Fruit fly (Drosophila melanogaster) whole organism, embryonic: ENCODE measurements around the gene CG5515.

Experiments
- Blimp-1 ChIP-seq: fragments of 200-800 bp; sonication (Bioruptor generic); optimal IDR thresholded peaks from 3 replicates; lab custom pipeline; 2018; ENCODE audit warnings: missing biosample characterization, missing genetic modification characterization, mild to moderate bottlenecking, moderate library complexity, missing genetic modification reagents
- BtbVII ChIP-seq: fragments of 200-800 bp; sonication (Bioruptor generic); optimal IDR thresholded peaks from 3 replicates; lab custom pipeline; 2017; ENCODE audit warnings: missing biosample characterization, mild to moderate bottlenecking, missing genetic modification characterization
- CG10654 ChIP-seq: fragments of 200-800 bp; sonication (Bioruptor generic); optimal IDR thresholded peaks from 2 replicates; lab custom pipeline; 2016; ENCODE audit warnings: missing biosample characterization, missing genetic modification characterization
- CG11093 ChIP-seq: fragments of 200-800 bp; sonication (Bioruptor generic); IDR thresholded peaks from 3 replicates; pipeline ENCODE4 v1.3.6; 2022; ENCODE audit warnings: missing biosample characterization, missing genetic modification characterization
- CG11723 ChIP-seq: fragments of 200-800 bp; sonication (Bioruptor generic); optimal IDR thresholded peaks from 2 replicates; lab custom pipeline; 2017; ENCODE audit warnings: missing biosample characterization, mild to moderate bottlenecking, missing genetic modification characterization
- CG12104 ChIP-seq: fragments of 200-800 bp; sonication (Bioruptor generic); optimal IDR thresholded peaks from 3 replicates; lab custom pipeline; 2016; ENCODE audit warnings: missing biosample characterization, missing genetic modification characterization
- CG13296 ChIP-seq: fragments of 200-800 bp; sonication (Bioruptor generic); optimal IDR thresholded peaks from 3 replicates; lab custom pipeline; 2018; ENCODE audit warnings: missing biosample characterization, mild to moderate bottlenecking, missing genetic modification characterization
- CG14441 ChIP-seq: fragments of 200-800 bp; sonication (Bioruptor generic); IDR thresholded peaks from 2 replicates; pipeline ENCODE4 v1.3.6; 2022; ENCODE audit warnings: missing biosample characterization, missing genetic modification characterization
- CG15696 ChIP-seq: fragments of 200-800 bp; sonication (Bioruptor generic); optimal IDR thresholded peaks from 2 replicates; lab custom pipeline; 2019; ENCODE audit warnings: missing biosample characterization, mild to moderate bottlenecking, missing genetic modification characterization, moderate library complexity
- CG17328 ChIP-seq: fragments of 200-800 bp; sonication (Bioruptor generic); IDR thresholded peaks from 2 replicates; pipeline ENCODE4 v1.3.6; 2022; ENCODE audit warnings: missing biosample characterization, missing genetic modification characterization
- CG17385 ChIP-seq: fragments of 200-800 bp; sonication (Bioruptor generic); optimal IDR thresholded peaks from 3 replicates; lab custom pipeline; 2018; ENCODE audit warnings: missing biosample characterization, mild to moderate bottlenecking, missing genetic modification characterization
- CG2116 ChIP-seq: fragments of 200-800 bp; sonication (Bioruptor generic); optimal IDR thresholded peaks from 3 replicates; lab custom pipeline; 2018; ENCODE audit warnings: missing biosample characterization, mild to moderate bottlenecking, missing genetic modification characterization
- CG4282 ChIP-seq: fragments of 200-800 bp; sonication (Bioruptor generic); optimal IDR thresholded peaks from 2 replicates; lab custom pipeline; 2016; ENCODE audit warnings: missing biosample characterization, missing genetic modification characterization
- CG4854 ChIP-seq: fragments of 200-800 bp; sonication (Bioruptor generic); optimal IDR thresholded peaks from 2 replicates; lab custom pipeline; 2016; ENCODE audit warnings: missing biosample characterization, missing genetic modification characterization, inconsistent platforms
- CG5953 ChIP-seq: fragments of 200-800 bp; sonication (Bioruptor generic); IDR thresholded peaks from 2 replicates; pipeline ENCODE4 v1.3.6; 2022; ENCODE audit warnings: missing biosample characterization, missing genetic modification characterization
- CG7556 ChIP-seq: fragments of 200-800 bp; sonication (Bioruptor generic); optimal IDR thresholded peaks from 2 replicates; lab custom pipeline; 2017; ENCODE audit warnings: missing biosample characterization, mild to moderate bottlenecking, missing genetic modification characterization
- CG7987 ChIP-seq: fragments of 200-800 bp; sonication (Bioruptor generic); optimal IDR thresholded peaks from 2 replicates; lab custom pipeline; 2018; ENCODE audit warnings: missing biosample characterization, mild to moderate bottlenecking, missing genetic modification characterization, moderate library complexity
- CG8281 ChIP-seq: fragments of 200-800 bp; sonication (Bioruptor generic); optimal IDR thresholded peaks from 2 replicates; lab custom pipeline; 2018; ENCODE audit warnings: missing biosample characterization, mild to moderate bottlenecking, missing genetic modification characterization, moderate library complexity
- CG8924 ChIP-seq: fragments of 200-800 bp; optimal IDR thresholded peaks from 3 replicates; lab custom pipeline; 2019; ENCODE audit warnings: missing biosample characterization, mild to moderate bottlenecking, missing genetic modification characterization, moderate library complexity
- CG9609 ChIP-seq: fragments of 200-800 bp; sonication (Bioruptor generic); optimal IDR thresholded peaks from 3 replicates; lab custom pipeline; 2016; ENCODE audit warnings: missing biosample characterization, missing genetic modification characterization
- CG9817 ChIP-seq: fragments of 200-800 bp; sonication (Bioruptor generic); optimal IDR thresholded peaks from 2 replicates; lab custom pipeline; 2018; ENCODE audit warnings: missing biosample characterization, mild to moderate bottlenecking, missing genetic modification characterization, moderate library complexity
- CG9876 ChIP-seq: fragments of 200-800 bp; sonication (Bioruptor generic); optimal IDR thresholded peaks from 2 replicates; lab custom pipeline; 2016; ENCODE audit warnings: missing biosample characterization, missing genetic modification characterization
- CHES-1-like ChIP-seq: fragments of 200-800 bp; sonication (Bioruptor generic); optimal IDR thresholded peaks from 2 replicates; lab custom pipeline; 2016; ENCODE audit warnings: missing biosample characterization, missing genetic modification characterization
- Dll ChIP-seq: fragments of 200-800 bp; sonication (Bioruptor generic); IDR thresholded peaks from 4 replicates; pipeline ENCODE4 v1.3.6; 2022; ENCODE audit warnings: missing biosample characterization, missing genetic modification characterization; ENCODE audit not compliant: partially characterized antibody
- Dref ChIP-seq: fragments of 200-800 bp; sonication (Bioruptor generic); IDR thresholded peaks from 2 replicates; pipeline ENCODE4 v1.3.6; 2022; ENCODE audit warnings: missing biosample characterization, missing genetic modification characterization
- Elba2 ChIP-seq: fragments of 200-800 bp; sonication (Bioruptor generic); optimal IDR thresholded peaks from 3 replicates; lab custom pipeline; 2016; ENCODE audit warnings: missing biosample characterization, missing genetic modification characterization
- Gug ChIP-seq: fragments of 200-800 bp; sonication (Bioruptor generic); IDR thresholded peaks from 4 replicates; pipeline ENCODE4 v1.3.6; 2022; ENCODE audit warnings: missing biosample characterization, missing genetic modification characterization
- HLH3B ChIP-seq: fragments of 200-800 bp; sonication (Bioruptor generic); IDR thresholded peaks from 2 replicates; pipeline ENCODE4 v1.3.6; 2022; ENCODE audit warnings: missing biosample characterization, missing genetic modification characterization
- Hand ChIP-seq: fragments of 200-800 bp; sonication (Bioruptor generic); optimal IDR thresholded peaks from 2 replicates; lab custom pipeline; 2017; ENCODE audit warnings: mild to moderate bottlenecking, missing biosample characterization, missing genetic modification reagents, missing genetic modification characterization
- Hr39 ChIP-seq: fragments of >200 bp; optimal IDR thresholded peaks from 2 replicates; lab custom pipeline; 2017
- Hr78 ChIP-seq, 2 experiments: fragments of 200-800 bp in 1 of 2; fragments of >200 bp in 1 of 2; sonication (Bioruptor generic) in 1 of 2; optimal IDR thresholded peaks; 2 replicates each; lab custom pipeline; 2017 to 2019; ENCODE audit warnings: missing biosample characterization in 2 of 2, missing genetic modification characterization in 2 of 2, mild to moderate bottlenecking in 1 of 2, moderate library complexity in 1 of 2
- Opbp ChIP-seq: fragments of 200-800 bp; sonication (Bioruptor generic); IDR thresholded peaks from 3 replicates; pipeline ENCODE4 v1.3.6; 2022; ENCODE audit warnings: missing biosample characterization, missing genetic modification characterization; ENCODE audit not compliant: partially characterized antibody
- Sin3A ChIP-seq: fragments of >200 bp; optimal IDR thresholded peaks from 2 replicates; lab custom pipeline; 2018
- TFAM ChIP-seq: fragments of 200-800 bp; sonication (Bioruptor generic); optimal IDR thresholded peaks from 2 replicates; lab custom pipeline; 2017; ENCODE audit warnings: missing biosample characterization, missing genetic modification characterization, inconsistent platforms
- Tbp ChIP-seq: fragments of >200 bp; optimal IDR thresholded peaks from 2 replicates; lab custom pipeline; 2018; ENCODE audit warnings: missing biosample characterization, missing genetic modification characterization
- Xbp1 ChIP-seq: fragments of 200-800 bp; sonication (Bioruptor generic); optimal IDR thresholded peaks from 3 replicates; lab custom pipeline; 2016; ENCODE audit warnings: missing biosample characterization, mild to moderate bottlenecking, missing genetic modification characterization
- ab ChIP-seq: fragments of 200-800 bp; sonication (Bioruptor generic); optimal IDR thresholded peaks from 2 replicates; lab custom pipeline; 2016; ENCODE audit warnings: missing biosample characterization, missing genetic modification characterization
- amos ChIP-seq: fragments of 200-800 bp; sonication (Bioruptor generic); IDR thresholded peaks from 2 replicates; pipeline ENCODE4 v1.3.6; 2022; ENCODE audit warnings: missing biosample characterization, missing genetic modification characterization; ENCODE audit not compliant: partially characterized antibody
- bigmax ChIP-seq: fragments of 200-800 bp; sonication (Bioruptor generic); optimal IDR thresholded peaks from 2 replicates; lab custom pipeline; 2018; ENCODE audit warnings: missing biosample characterization, mild to moderate bottlenecking, missing genetic modification characterization
- bsh ChIP-seq, 2 experiments: fragments of 200-800 bp; sonication (Bioruptor generic); optimal IDR thresholded peaks; 2 replicates each; lab custom pipeline; 2017 to 2018; ENCODE audit warnings: mild to moderate bottlenecking in 2 of 2, missing biosample characterization in 2 of 2, missing genetic modification characterization in 2 of 2, moderate library complexity in 1 of 2
- cad ChIP-seq: fragments of >200 bp; optimal IDR thresholded peaks from 2 replicates; lab custom pipeline; 2017; ENCODE audit warnings: missing biosample characterization, missing genetic modification characterization
- crc ChIP-seq: fragments of 200-800 bp; sonication (Bioruptor generic); optimal IDR thresholded peaks from 2 replicates; lab custom pipeline; 2016; ENCODE audit warnings: missing biosample characterization, missing genetic modification characterization
- disco-r ChIP-seq: fragments of 200-800 bp; sonication (Bioruptor generic); optimal IDR thresholded peaks from 2 replicates; lab custom pipeline; 2016; ENCODE audit warnings: missing biosample characterization, missing genetic modification characterization
- en ChIP-seq: fragments of 200-800 bp; sonication (Bioruptor generic); optimal IDR thresholded peaks from 2 replicates; lab custom pipeline; 2016; ENCODE audit warnings: missing biosample characterization, missing genetic modification characterization
- fru ChIP-seq: fragments of >200 bp; optimal IDR thresholded peaks from 2 replicates; lab custom pipeline; 2017
- fu2 ChIP-seq: fragments of 200-800 bp; sonication (Bioruptor generic); optimal IDR thresholded peaks from 2 replicates; lab custom pipeline; 2016; ENCODE audit warnings: missing biosample characterization, missing genetic modification characterization
- kah ChIP-seq: fragments of 200-800 bp; sonication (Bioruptor generic); optimal IDR thresholded peaks from 2 replicates; lab custom pipeline; 2018; ENCODE audit warnings: missing biosample characterization, mild to moderate bottlenecking, missing genetic modification characterization
- oc ChIP-seq: fragments of 200-800 bp; sonication (Bioruptor generic); optimal IDR thresholded peaks from 2 replicates; lab custom pipeline; 2018; ENCODE audit warnings: missing biosample characterization, mild to moderate bottlenecking, missing genetic modification characterization, moderate library complexity
- pros ChIP-seq: fragments of 200-800 bp; sonication (Bioruptor generic); optimal IDR thresholded peaks from 3 replicates; lab custom pipeline; 2019; ENCODE audit warnings: missing biosample characterization, mild to moderate bottlenecking, missing genetic modification characterization, moderate library complexity
- ro ChIP-seq: fragments of 200-800 bp; sonication (Bioruptor generic); IDR thresholded peaks from 2 replicates; pipeline ENCODE4 v1.3.6; 2022; ENCODE audit warnings: missing biosample characterization, missing genetic modification characterization
- sens ChIP-seq: fragments of 200-800 bp; sonication (Bioruptor generic); peaks from one replicate; lab custom pipeline; 2016; ENCODE audit warnings: missing biosample characterization, missing genetic modification characterization
- sqz ChIP-seq: fragments of 200-800 bp; sonication (Bioruptor generic); optimal IDR thresholded peaks from 3 replicates; lab custom pipeline; 2018; ENCODE audit warnings: missing biosample characterization, mild to moderate bottlenecking, missing genetic modification characterization
- stwl ChIP-seq: fragments of 200-800 bp; sonication (Bioruptor generic); optimal IDR thresholded peaks from 3 replicates; lab custom pipeline; 2018; ENCODE audit warnings: missing biosample characterization, mild to moderate bottlenecking, missing genetic modification characterization, moderate library complexity
- trh ChIP-seq: fragments of 200-800 bp; sonication (Bioruptor generic); optimal IDR thresholded peaks from 2 replicates; lab custom pipeline; 2016; ENCODE audit warnings: missing biosample characterization, missing genetic modification characterization

The CG5515 gene

dm6 chr3R:24188619-24189018 is at the start of gene CG5515 (continued):
- TF ChIP-seq pros, result no peak
- peak; percentile 82 for TF ChIP-seq CG9817 (tag; lab: Kevin White, UChicago)
- TF ChIP-seq bigmax (GFP tag; lab: Kevin White, UChicago), result peak; percentile 67
- TF ChIP-seq ab (GFP tag; lab: Kevin White, UChicago), result peak; percentile 33
- peak; percentile 27; the same call in 1 of the 4 replicates for TF ChIP-seq Gug (GFP tag; lab: Robert Waterston, UW)
- TF ChIP-seq fru (lab: Kevin White, UChicago), result no peak
- peak; percentile 88 for TF ChIP-seq CG9609 (GFP tag; lab: Kevin White, UChicago)
- TF ChIP-seq CG8924, result peak; percentile 77
- peak; percentile 37 for TF ChIP-seq CG7556 (GFP tag; lab: Kevin White, UChicago)
- peak; percentile 80 for TF ChIP-seq Blimp-1
- peak; percentile 54 for TF ChIP-seq Sin3A (lab: Kevin White, UChicago)
- peak; percentile 61 for TF ChIP-seq CG10654 (GFP tag; lab: Kevin White, UChicago)
- peak; percentile 76 for TF ChIP-seq CHES-1-like
- TF ChIP-seq CG17328 (GFP tag; lab: Robert Waterston, UW), result peak; percentile 85
- no peak for TF ChIP-seq CG8281 (tag; lab: Kevin White, UChicago)
- TF ChIP-seq sqz (GFP tag; lab: Kevin White, UChicago), result no peak
- peak; percentile 73 for TF ChIP-seq CG9876 (GFP tag; lab: Kevin White, UChicago)
- TF ChIP-seq CG11723 (GFP tag; lab: Kevin White, UChicago), result peak; percentile 51
- peak; percentile 87 for TF ChIP-seq fu2
- peak; percentile 35 for TF ChIP-seq en (GFP tag; lab: Kevin White, UChicago)
- peak; percentile 56 for TF ChIP-seq CG12104 (GFP tag; lab: Kevin White, UChicago)
- peak; percentile 78 for TF ChIP-seq CG4282
- peak; percentile 43 for TF ChIP-seq oc (tag; lab: Kevin White, UChicago)
- TF ChIP-seq HLH3B (GFP tag; lab: Robert Waterston, UW), result peak; percentile 84
- peak; percentile 84 for TF ChIP-seq stwl (tag; lab: Kevin White, UChicago)
- peak; percentile 57 for TF ChIP-seq disco-r (GFP tag; lab: Kevin White, UChicago)
- peak; percentile 71 for TF ChIP-seq amos
- TF ChIP-seq TFAM (GFP tag; lab: Kevin White, UChicago), result no peak
- no peak for TF ChIP-seq crc (GFP tag; lab: Kevin White, UChicago)

dm6 chr3R:24234721-24235120 is 46.0 kb upstream of the CG5515 start:
- TF ChIP-seq Hr78 (GFP tag; optimal IDR thresholded peaks at IDR 0.05; lab: Kevin White, UChicago), result no peak
- no peak for TF ChIP-seq CG7987 (GFP tag; lab: Kevin White, UChicago)
- TF ChIP-seq Dll (GFP tag; lab: Robert Waterston, UW), result no peak
- TF ChIP-seq Opbp (GFP tag; lab: Robert Waterston, UW), result no peak
- TF ChIP-seq sens (GFP tag; lab: Kevin White, UChicago), result no peak
- no peak for TF ChIP-seq Xbp1 (GFP tag; lab: Kevin White, UChicago)
- TF ChIP-seq bsh (GFP tag; optimal IDR thresholded peaks at IDR 0.05; lab: Kevin White, UChicago), result no peak
- no peak for TF ChIP-seq cad (GFP tag; lab: Kevin White, UChicago)
- no peak for TF ChIP-seq Hr39
- no peak for TF ChIP-seq ro (GFP tag; lab: Robert Waterston, UW)
- no peak for TF ChIP-seq CG4854 (GFP tag; lab: Kevin White, UChicago)
- TF ChIP-seq CG2116 (GFP tag; lab: Kevin White, UChicago), result peak; percentile 7
- no peak for TF ChIP-seq CG17385 (GFP tag; lab: Kevin White, UChicago)
- TF ChIP-seq Hand, result no peak
- no peak for TF ChIP-seq Elba2 (GFP tag; lab: Kevin White, UChicago)
- no peak for TF ChIP-seq CG5953 (GFP tag; lab: Robert Waterston, UW)
- TF ChIP-seq CG11093 (GFP tag; lab: Robert Waterston, UW), result no peak
- no peak for TF ChIP-seq CG15696
- TF ChIP-seq trh (GFP tag; lab: Kevin White, UChicago), result no peak
- peak; percentile 54 for TF ChIP-seq Dref (GFP tag; lab: Robert Waterston, UW)
- no peak for TF ChIP-seq CG13296 (GFP tag; lab: Kevin White, UChicago)
- no peak for TF ChIP-seq BtbVII (GFP tag; lab: Kevin White, UChicago)
- TF ChIP-seq Tbp, result no peak
- no peak for TF ChIP-seq CG14441 (GFP tag; lab: Robert Waterston, UW)
- no peak for TF ChIP-seq kah (GFP tag; lab: Kevin White, UChicago)
